Worm (Caenorhabditis elegans): ENCODE data around the gene fib-1.

Gene fib-1

ce11 chrV:14991489-14991888 is 10.5 kb downstream of the fib-1 start (continued):
- TF ChIP-seq bed-1 (GFP tag; IDR thresholded peaks at IDR 0.05), result no peak
- TF ChIP-seq pbrm-1 (GFP tag; IDR thresholded peaks at IDR 0.05), result 0 out of 2 replicates have a peak, but pooled peaks have one; percentile 13
- peak; percentile 84 for TF ChIP-seq attf-6 (GFP tag; IDR thresholded peaks at IDR 0.05)
- TF ChIP-seq snpc-3.4 (tag; optimal IDR thresholded peaks at IDR 0.05), result peak; percentile 74
- TF ChIP-seq hrde-1 (tag; optimal IDR thresholded peaks at IDR 0.05; ENCODE audit: borderline replicate concordance), result peak; percentile 89
- TF ChIP-seq atf-7 (tag; optimal IDR thresholded peaks at IDR 0.05), result no peak
- peak; percentile 79 for TF ChIP-seq hsf-1 (GFP tag; IDR thresholded peaks at IDR 0.05)
- peak; percentile 65 for TF ChIP-seq unc-130 (GFP tag; optimal IDR thresholded peaks at IDR 0.05)
- peak; percentile 51 for TF ChIP-seq lin-54 (GFP tag; optimal IDR thresholded peaks at IDR 0.05)
- TF ChIP-seq efl-1 (GFP tag; optimal IDR thresholded peaks at IDR 0.05), result peak; percentile 6
- no peak for TF ChIP-seq ztf-25 (GFP tag; IDR thresholded peaks at IDR 0.05)
- no peak for TF ChIP-seq cebp-1 (GFP tag; IDR thresholded peaks at IDR 0.05)
- peak; percentile 21 for TF ChIP-seq cebp-1 (tag; optimal IDR thresholded peaks at IDR 0.05)
- no peak for TF ChIP-seq ceh-27 (GFP tag; optimal IDR thresholded peaks at IDR 0.05)
- TF ChIP-seq Y53G8AR.9 (GFP tag; conservative IDR thresholded peaks at IDR 0.05), result peak; percentile 83; the same call in 1 of the 2 replicates
- no peak for TF ChIP-seq tbx-9 (tag; optimal IDR thresholded peaks at IDR 0.05; ENCODE audit: borderline replicate concordance)
- TF ChIP-seq F10E7.11 (tag; optimal IDR thresholded peaks at IDR 0.05), result no peak
- TF ChIP-seq hmg-1.2 (GFP tag; IDR thresholded peaks at IDR 0.05), result peak; percentile 12; the same call in 1 of the 2 replicates
- TF ChIP-seq F33H1.4 (GFP tag; IDR thresholded peaks at IDR 0.05), result 0 out of 2 replicates have a peak, but pooled peaks have one; percentile 23
- TF ChIP-seq ceh-58 (GFP tag; IDR thresholded peaks at IDR 0.05), result no peak
- peak; percentile 91 for TF ChIP-seq Y95B8A.8 (GFP tag; IDR thresholded peaks at IDR 0.05)
- TF ChIP-seq ekl-4 (GFP tag; IDR thresholded peaks at IDR 0.05), result peak; percentile 72

ce11 chrV:14990843-14991242 is 11.2 kb downstream of the fib-1 start, which contains the start of the genes cdt-2 and T01C3.2:
cdt-2 (minus strand) TSS chrV:14991126.
T01C3.2 (plus strand) TSS chrV:14991168.
- TF ChIP-seq efl-1 (GFP tag; optimal IDR thresholded peaks at IDR 0.05) (peak; percentile 32), lir-1 (GFP tag; conservative IDR thresholded peaks at IDR 0.05) (no peak), attf-3 (GFP tag; conservative IDR thresholded peaks at IDR 0.05) (peak; percentile 91)

- no peak for TF ChIP-seq B0336.3 (GFP tag; IDR thresholded peaks at IDR 0.05)
- no peak for TF ChIP-seq F10E7.11 (tag; optimal IDR thresholded peaks at IDR 0.05)
- TF ChIP-seq Y79H2A.3 (GFP tag; conservative IDR thresholded peaks at IDR 0.05), result no peak
- TF ChIP-seq him-1 (tag; optimal IDR thresholded peaks at IDR 0.05), result no peak
- TF ChIP-seq F52B5.7 (tag; optimal IDR thresholded peaks at IDR 0.05), result no peak
- no peak for TF ChIP-seq unc-130 (GFP tag; optimal IDR thresholded peaks at IDR 0.05)
- TF ChIP-seq snpc-4 (GFP tag; optimal IDR thresholded peaks at IDR 0.05), result no peak
- no peak for TF ChIP-seq snpc-4 (tag; optimal IDR thresholded peaks at IDR 0.05)
- TF ChIP-seq madf-8 (GFP tag; conservative IDR thresholded peaks at IDR 0.05), result no peak
- TF ChIP-seq egl-44 (GFP tag; IDR thresholded peaks at IDR 0.05), result no peak
- no peak for TF ChIP-seq ama-1 (optimal IDR thresholded peaks at IDR 0.05)
- TF ChIP-seq ama-1 (GFP tag; optimal IDR thresholded peaks at IDR 0.05), result no peak
- no peak for TF ChIP-seq sptf-2 (GFP tag; optimal IDR thresholded peaks at IDR 0.05)
- no peak for TF ChIP-seq let-526 (GFP tag; IDR thresholded peaks at IDR 0.05)
- TF ChIP-seq cebp-1 (GFP tag; IDR thresholded peaks at IDR 0.05), result no peak
- no peak for TF ChIP-seq cebp-1 (tag; optimal IDR thresholded peaks at IDR 0.05)
- TF ChIP-seq attf-6 (GFP tag; IDR thresholded peaks at IDR 0.05), result no peak
- no peak for TF ChIP-seq bed-1 (GFP tag; IDR thresholded peaks at IDR 0.05)
- no peak for TF ChIP-seq C06A6.2 (GFP tag; conservative IDR thresholded peaks at IDR 0.05)
Observed at ce11 chrV:14984593-14984992, 17.4 kb downstream of the fib-1 start, which contains the start of gene F02D8.4. F02D8.4 (plus strand) TSS chrV:14984893.

All from whole organism, young adult.